Worm (Caenorhabditis elegans) whole organism, L1 larva: ENCODE results near the gene srsx-14.

Source experiments
- C16A3.4 ChIP-seq: fragments of 150-350 bp; optimal IDR thresholded peaks from 2 replicates; lab custom pipeline; 2014; ENCODE audit warnings: missing biosample characterization, missing genetic modification characterization
- aha-1 ChIP-seq: fragments of 150-350 bp; optimal IDR thresholded peaks from 2 replicates; lab custom pipeline; 2014; ENCODE audit warnings: missing biosample characterization, missing genetic modification characterization
- alr-1 ChIP-seq: fragments of 200-800 bp; sonication (Bioruptor generic); optimal IDR thresholded peaks from 2 replicates; lab custom pipeline; 2018; ENCODE audit warnings: borderline replicate concordance, mild to moderate bottlenecking, missing genetic modification characterization, missing compliant biosample characterization
- aly-2 ChIP-seq: fragments of 150-350 bp; optimal IDR thresholded peaks from 2 replicates; lab custom pipeline; 2014; ENCODE audit warnings: missing biosample characterization, missing genetic modification characterization
- ama-1 ChIP-seq: fragments of 150-350 bp; optimal IDR thresholded peaks from 2 replicates; lab custom pipeline; 2014
- blmp-1 ChIP-seq: fragments of 150-350 bp; optimal IDR thresholded peaks from 2 replicates; lab custom pipeline; 2014; ENCODE audit warnings: missing biosample characterization, missing genetic modification characterization
- ceh-63 ChIP-seq: fragments of 200-800 bp; sonication (Bioruptor generic); optimal IDR thresholded peaks from 2 replicates; lab custom pipeline; 2018; ENCODE audit warnings: mild to moderate bottlenecking, missing genetic modification characterization, missing compliant biosample characterization
- ceh-82 ChIP-seq, 3 experiments: fragments of 150-350 bp in 1 of 3; sonication (generic microtip) in 2 of 3; optimal IDR thresholded peaks; 2 replicates each; lab custom pipeline; 2014 to 2017; ENCODE audit warnings: missing biosample characterization in 3 of 3, missing genetic modification characterization in 3 of 3
- dpl-1 ChIP-seq, 3 experiments: fragments of 150-350 bp in 2 of 3; sonication (generic microtip) in 1 of 3; optimal IDR thresholded peaks; 2 replicates each; lab custom pipeline; 2014 to 2017; ENCODE audit warnings: missing biosample characterization in 3 of 3, missing genetic modification characterization in 3 of 3, missing genetic modification reagents in 3 of 3
- efl-1 ChIP-seq, 4 experiments: fragments of 150-350 bp; optimal IDR thresholded peaks in 3 of 4; peaks in 1 of 4; 1 replicate in 1 of 4; 2 replicates in 3 of 4; lab custom pipeline; 2014; ENCODE audit warnings: missing biosample characterization in 2 of 4, missing genetic modification characterization in 2 of 4, missing genetic modification reagents in 2 of 4
- elt-2 ChIP-seq: sonication (generic microtip); optimal IDR thresholded peaks from 2 replicates; lab custom pipeline; 2016; ENCODE audit warnings: missing genetic modification characterization, mild to moderate bottlenecking, inconsistent platforms, missing compliant biosample characterization, missing genetic modification reagents
- elt-3 ChIP-seq, 6 experiments: fragments of 150-350 bp in 1 of 6; sonication (generic microtip); optimal IDR thresholded peaks; 2 replicates each; lab custom pipeline; 2017 to 2018; ENCODE audit warnings: missing biosample characterization in 6 of 6, missing genetic modification characterization in 6 of 6, inconsistent platforms in 1 of 6
- fos-1 ChIP-seq: fragments of 150-350 bp; optimal IDR thresholded peaks from 2 replicates; lab custom pipeline; 2014; ENCODE audit warnings: missing biosample characterization, missing genetic modification characterization
- lin-14 ChIP-seq: fragments of 200-800 bp; sonication (Bioruptor generic); optimal IDR thresholded peaks from 2 replicates; lab custom pipeline; 2018; ENCODE audit warnings: mild to moderate bottlenecking, missing genetic modification characterization, moderate library complexity, missing compliant biosample characterization
- lin-35 ChIP-seq, 2 experiments: fragments of 150-350 bp; optimal IDR thresholded peaks; 2 replicates each; lab custom pipeline; 2014; ENCODE audit warnings: missing biosample characterization in 2 of 2, missing genetic modification characterization in 2 of 2, missing genetic modification reagents in 2 of 2
- lir-3 ChIP-seq: sonication (generic microtip); optimal IDR thresholded peaks from 2 replicates; lab custom pipeline; 2016; ENCODE audit warnings: mild to moderate bottlenecking, missing genetic modification characterization, moderate library complexity, missing compliant biosample characterization; ENCODE audit not compliant: poor library complexity
- lsy-2 ChIP-seq, 2 experiments: fragments of 150-350 bp; optimal IDR thresholded peaks; 2 replicates each; lab custom pipeline; 2014; ENCODE audit warnings: missing biosample characterization in 2 of 2, missing genetic modification characterization in 2 of 2
- mdl-1 ChIP-seq, 2 experiments: fragments of 150-350 bp; optimal IDR thresholded peaks; 2 replicates each; lab custom pipeline; 2014 to 2017; ENCODE audit warnings: missing biosample characterization in 2 of 2, missing genetic modification characterization in 2 of 2, inconsistent platforms in 1 of 2
- mef-2 ChIP-seq: fragments of 150-350 bp; optimal IDR thresholded peaks from 2 replicates; lab custom pipeline; 2014; ENCODE audit warnings: missing biosample characterization, missing genetic modification characterization
- mep-1 ChIP-seq: fragments of 150-350 bp; optimal IDR thresholded peaks from 2 replicates; lab custom pipeline; 2014; ENCODE audit warnings: missing biosample characterization, missing genetic modification characterization
- nhr-12 ChIP-seq: sonication (generic microtip); optimal IDR thresholded peaks from 2 replicates; lab custom pipeline; 2017; ENCODE audit warnings: missing biosample characterization, missing genetic modification characterization
- nhr-20 ChIP-seq: sonication (generic microtip); optimal IDR thresholded peaks from 2 replicates; lab custom pipeline; 2016; ENCODE audit warnings: mild to moderate bottlenecking, missing genetic modification characterization, missing compliant biosample characterization
- nhr-237 ChIP-seq: fragments of 150-350 bp; optimal IDR thresholded peaks from 2 replicates; lab custom pipeline; 2014; ENCODE audit warnings: missing biosample characterization, missing genetic modification characterization
- nhr-28 ChIP-seq: fragments of 150-350 bp; optimal IDR thresholded peaks from 2 replicates; lab custom pipeline; 2014; ENCODE audit warnings: missing biosample characterization, missing genetic modification characterization
- nhr-47 ChIP-seq: sonication (generic microtip); optimal IDR thresholded peaks from 2 replicates; lab custom pipeline; 2016; ENCODE audit warnings: mild to moderate bottlenecking, missing genetic modification characterization, moderate library complexity, missing compliant biosample characterization
- nhr-71 ChIP-seq: sonication (generic microtip); optimal IDR thresholded peaks from 2 replicates; lab custom pipeline; 2016; ENCODE audit warnings: mild to moderate bottlenecking, missing genetic modification characterization, moderate library complexity, missing compliant biosample characterization
- nhr-77 ChIP-seq: fragments of 150-350 bp; optimal IDR thresholded peaks from 2 replicates; lab custom pipeline; 2014; ENCODE audit warnings: missing biosample characterization, missing genetic modification characterization
- nhr-85 ChIP-seq: sonication (generic microtip); peaks from one replicate; lab custom pipeline; 2016; ENCODE audit warnings: missing genetic modification characterization, inconsistent platforms, missing compliant biosample characterization
- rnt-1 ChIP-seq: sonication (generic microtip); optimal IDR thresholded peaks from 2 replicates; lab custom pipeline; 2016; ENCODE audit warnings: mild to moderate bottlenecking, missing genetic modification characterization, moderate library complexity, missing compliant biosample characterization
- snpc-4 ChIP-seq: fragments of 150-350 bp; optimal IDR thresholded peaks from 2 replicates; lab custom pipeline; 2014; ENCODE audit warnings: missing biosample characterization, missing genetic modification characterization
- snu-23 ChIP-seq: sonication (generic microtip); optimal IDR thresholded peaks from 2 replicates; lab custom pipeline; 2016; ENCODE audit warnings: missing genetic modification characterization, missing compliant biosample characterization
- sup-37 ChIP-seq: fragments of 200-800 bp; sonication (Bioruptor generic); optimal IDR thresholded peaks from 2 replicates; lab custom pipeline; 2018; ENCODE audit warnings: mild to moderate bottlenecking, missing genetic modification characterization, missing compliant biosample characterization
- swsn-7 ChIP-seq: sonication (generic microtip); optimal IDR thresholded peaks from 2 replicates; lab custom pipeline; 2016; ENCODE audit warnings: missing genetic modification characterization, missing compliant biosample characterization
- tbx-2 ChIP-seq: sonication (generic microtip); optimal IDR thresholded peaks from 2 replicates; lab custom pipeline; 2016; ENCODE audit warnings: missing genetic modification characterization, missing compliant biosample characterization
- tlp-1 ChIP-seq: fragments of 150-350 bp; optimal IDR thresholded peaks from 2 replicates; lab custom pipeline; 2014; ENCODE audit warnings: missing biosample characterization, missing genetic modification characterization
- xbp-1 ChIP-seq: sonication (generic microtip); optimal IDR thresholded peaks from 2 replicates; lab custom pipeline; 2016; ENCODE audit warnings: missing genetic modification characterization, missing compliant biosample characterization
- zag-1 ChIP-seq: fragments of 150-350 bp; optimal IDR thresholded peaks from 2 replicates; lab custom pipeline; 2014; ENCODE audit warnings: missing biosample characterization, missing genetic modification characterization
- zip-4 ChIP-seq: fragments of 200-800 bp; sonication (Bioruptor generic); optimal IDR thresholded peaks from 2 replicates; lab custom pipeline; 2018; ENCODE audit warnings: mild to moderate bottlenecking, missing genetic modification characterization, moderate library complexity, missing compliant biosample characterization
- ztf-11 ChIP-seq, 2 experiments: sonication (generic microtip); optimal IDR thresholded peaks; 2 replicates each; lab custom pipeline; 2016 to 2017; ENCODE audit warnings: missing genetic modification characterization in 2 of 2, missing biosample characterization in 1 of 2, missing compliant biosample characterization in 1 of 2

srsx-14 gene

ce11 chrIV:5666115-5667028 is 39.4 kb upstream of the srsx-14 start:
- TF ChIP-seq nhr-71 (tag; lab: Kevin White, UChicago) (peak; percentile 12), tlp-1 (no peak), elt-2 (tag; lab: Kevin White, UChicago) (peak; percentile 40)

- TF ChIP-seq lin-35 (GFP tag; optimal IDR thresholded peaks at IDR 0.05; lab: Kevin White, UChicago) (peak; percentile 40 to 69), lin-14 (GFP tag; lab: Kevin White, UChicago) (peak; percentile 85), blmp-1 (tag; lab: Kevin White, UChicago) (peak; percentile 53), efl-1 (optimal IDR thresholded peaks at IDR 0.05; lab: Kevin White, UChicago) (peak; percentile 14 to 46), efl-1 (GFP tag; optimal IDR thresholded peaks at IDR 0.05 in 1 of 2; lab: Kevin White, UChicago) (peak in 1 of 2 experiments; percentile 5), nhr-237 (tag; lab: Kevin White, UChicago) (peak; percentile 8), xbp-1 (no peak), tbx-2 (tag; lab: Kevin White, UChicago) (no peak), ceh-63 (GFP tag; lab: Kevin White, UChicago) (no peak), snpc-4 (tag; lab: Kevin White, UChicago) (peak; percentile 35), ceh-82 (tag; optimal IDR thresholded peaks at IDR 0.05; lab: Kevin White, UChicago) (peak in 1 of 3 experiments; percentile 12), nhr-71 (tag; lab: Kevin White, UChicago) (peak; percentile 63), aha-1 (no peak), nhr-20 (tag; lab: Kevin White, UChicago) (peak; percentile 49), alr-1 (tag; lab: Kevin White, UChicago) (no peak), snu-23 (peak; percentile 63), swsn-7 (tag; lab: Kevin White, UChicago) (peak; percentile 36), lir-3 (tag; lab: Kevin White, UChicago) (peak; percentile 8), elt-3 (tag; optimal IDR thresholded peaks at IDR 0.05; lab: Kevin White, UChicago) (peak in 2 of 6 experiments; percentile 29 to 66), ztf-11 (tag; optimal IDR thresholded peaks at IDR 0.05; lab: Kevin White, UChicago) (no peak), C16A3.4 (tag; lab: Kevin White, UChicago) (peak; percentile 11), rnt-1 (tag; lab: Kevin White, UChicago) (peak; percentile 33), nhr-28 (tag; lab: Kevin White, UChicago) (no peak), nhr-85 (tag; lab: Kevin White, UChicago) (peak; percentile 81), ama-1 (lab: Kevin White, UChicago) (peak; percentile 5), zag-1 (tag; lab: Kevin White, UChicago) (no peak), lsy-2 (tag; optimal IDR thresholded peaks at IDR 0.05; lab: Kevin White, UChicago) (peak; percentile 17 to 62), mep-1 (tag; lab: Kevin White, UChicago) (peak; percentile 61), nhr-77 (no peak), zip-4 (GFP tag; lab: Kevin White, UChicago) (peak; percentile 42), fos-1 (no peak), dpl-1 (GFP tag; optimal IDR thresholded peaks at IDR 0.05; lab: Kevin White, UChicago) (peak; percentile 1 to 46 (median 27)), sup-37 (GFP tag; lab: Kevin White, UChicago) (no peak), aly-2 (tag; lab: Kevin White, UChicago) (peak; percentile 12), nhr-12 (tag; lab: Kevin White, UChicago) (no peak), mef-2 (tag; lab: Kevin White, UChicago) (no peak), nhr-47 (peak; percentile 5), mdl-1 (tag; optimal IDR thresholded peaks at IDR 0.05; lab: Kevin White, UChicago) (peak in 1 of 2 experiments; percentile 54)
Measured at ce11 chrIV:5665353-5665918, 38.5 kb upstream of the srsx-14 start.
